Worm (Caenorhabditis elegans) whole organism, mixed stage, embryonic: Measurements from ENCODE around the gene F37C4.4.

Source experiments
- lin-13 ChIP-seq: fragments of 150-350 bp; optimal IDR thresholded peaks from 2 replicates; lab custom pipeline; 2014; ENCODE audit warnings: missing biosample characterization, missing genetic modification characterization
- nhr-12 ChIP-seq: fragments of 150-350 bp; optimal IDR thresholded peaks from 2 replicates; lab custom pipeline; 2014; ENCODE audit warnings: missing biosample characterization, missing genetic modification characterization
- nhr-237 ChIP-seq: fragments of 150-350 bp; optimal IDR thresholded peaks from 2 replicates; lab custom pipeline; 2014; ENCODE audit warnings: missing biosample characterization, missing genetic modification characterization
- nhr-28 ChIP-seq: fragments of 150-350 bp; optimal IDR thresholded peaks from 2 replicates; lab custom pipeline; 2014; ENCODE audit warnings: missing biosample characterization, missing genetic modification characterization
- nhr-76 ChIP-seq: sonication (generic microtip); optimal IDR thresholded peaks from 2 replicates; lab custom pipeline; 2017; ENCODE audit warnings: missing biosample characterization, missing genetic modification characterization
- snpc-4 ChIP-seq: fragments of 150-350 bp; optimal IDR thresholded peaks from 2 replicates; lab custom pipeline; 2014; ENCODE audit warnings: missing biosample characterization, missing genetic modification characterization

DNA sequence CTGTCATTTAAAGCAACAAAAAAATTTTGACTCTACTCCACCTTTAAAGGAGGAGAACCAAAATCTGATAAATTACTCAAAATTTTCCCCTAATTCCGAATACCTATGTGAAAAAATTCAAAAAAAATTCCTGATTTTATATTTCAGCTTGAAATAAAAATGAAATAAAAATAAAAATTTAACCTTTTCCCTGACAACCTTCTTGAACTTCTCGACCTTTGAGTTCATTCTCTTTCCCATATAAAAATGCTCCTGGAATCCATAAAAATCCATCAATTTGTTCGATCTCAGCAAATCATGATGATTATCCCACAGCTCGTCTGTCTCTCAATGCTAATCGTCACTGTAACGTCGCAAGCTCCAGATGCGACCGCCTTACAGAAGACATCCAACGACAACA, 35.8 kb downstream of the F37C4.4 start, which contains the start of gene F56D6.6:
- TF ChIP-seq nhr-28 (tag; lab: Kevin White, UChicago) = no peak
- TF ChIP-seq lin-13 = no peak
- no peak for TF ChIP-seq snpc-4 (tag; lab: Kevin White, UChicago)
- TF ChIP-seq nhr-237 = no peak
- TF ChIP-seq nhr-76 (tag; lab: Kevin White, UChicago) = no peak
- no peak for TF ChIP-seq nhr-12
